Worm (Caenorhabditis elegans) whole organism, L3 larva: ENCODE results near the gene glt-1.

Experiments
- ZK546.5 ChIP-seq: sonication (generic microtip); optimal IDR thresholded peaks from 2 replicates; lab custom pipeline; 2017; ENCODE audit warnings: missing biosample characterization, missing genetic modification characterization
- aly-2 ChIP-seq: fragments of 150-350 bp; optimal IDR thresholded peaks from 2 replicates; lab custom pipeline; 2014; ENCODE audit warnings: missing biosample characterization, missing genetic modification characterization
- ama-1 ChIP-seq: fragments of 150-350 bp; optimal IDR thresholded peaks from 2 replicates; lab custom pipeline; 2018
- ceh-16 ChIP-seq: sonication (generic microtip); optimal IDR thresholded peaks from 2 replicates; lab custom pipeline; 2017; ENCODE audit warnings: missing biosample characterization, missing genetic modification characterization
- ceh-28 ChIP-seq: fragments of 150-350 bp; optimal IDR thresholded peaks from 2 replicates; lab custom pipeline; 2014; ENCODE audit warnings: missing biosample characterization, missing genetic modification reagents, missing genetic modification characterization
- ceh-9 ChIP-seq: sonication (generic microtip); optimal IDR thresholded peaks from 2 replicates; lab custom pipeline; 2018; ENCODE audit warnings: missing biosample characterization, missing genetic modification characterization
- daf-12 ChIP-seq: fragments of 150-350 bp; optimal IDR thresholded peaks from 2 replicates; lab custom pipeline; 2014; ENCODE audit warnings: missing biosample characterization, missing genetic modification reagents, missing genetic modification characterization
- egl-27 ChIP-seq: sonication (generic microtip); optimal IDR thresholded peaks from 4 replicates; lab custom pipeline; 2017; ENCODE audit warnings: missing biosample characterization, missing genetic modification reagents, missing genetic modification characterization
- egl-5 ChIP-seq: fragments of 150-350 bp; optimal IDR thresholded peaks from 2 replicates; lab custom pipeline; 2017; ENCODE audit warnings: missing biosample characterization, missing genetic modification reagents, missing genetic modification characterization, inconsistent platforms
- elt-2 ChIP-seq: sonication (generic microtip); optimal IDR thresholded peaks from 2 replicates; lab custom pipeline; 2016; ENCODE audit warnings: missing genetic modification reagents, mild to moderate bottlenecking, missing genetic modification characterization, missing compliant biosample characterization
- elt-3 ChIP-seq, 3 experiments: fragments of 150-350 bp in 1 of 3; sonication (generic microtip) in 2 of 3; optimal IDR thresholded peaks; 2 replicates in 2 of 3; 4 replicates in 1 of 3; lab custom pipeline; 2014 to 2017; ENCODE audit warnings: missing biosample characterization in 3 of 3, missing genetic modification characterization in 3 of 3
- fkh-10 ChIP-seq: sonication (generic microtip); optimal IDR thresholded peaks from 2 replicates; lab custom pipeline; 2017; ENCODE audit warnings: missing biosample characterization, missing genetic modification reagents, missing genetic modification characterization
- fkh-2 ChIP-seq: fragments of 150-350 bp; optimal IDR thresholded peaks from 2 replicates; lab custom pipeline; 2014; ENCODE audit warnings: missing biosample characterization, missing genetic modification reagents, missing genetic modification characterization
- fos-1 ChIP-seq: fragments of 150-350 bp; optimal IDR thresholded peaks from 2 replicates; lab custom pipeline; 2014; ENCODE audit warnings: missing biosample characterization, missing genetic modification characterization
- hmg-11 ChIP-seq: sonication (generic microtip); optimal IDR thresholded peaks from 2 replicates; lab custom pipeline; 2016; ENCODE audit warnings: missing genetic modification characterization, missing compliant biosample characterization
- jun-1 ChIP-seq: fragments of 150-350 bp; optimal IDR thresholded peaks from 2 replicates; lab custom pipeline; 2014; ENCODE audit warnings: missing biosample characterization, missing genetic modification reagents, missing genetic modification characterization
- lin-15B ChIP-seq: fragments of 150-350 bp; optimal IDR thresholded peaks from 2 replicates; lab custom pipeline; 2014; ENCODE audit warnings: missing biosample characterization, missing genetic modification characterization
- lin-39 ChIP-seq: fragments of 150-350 bp; optimal IDR thresholded peaks from 2 replicates; lab custom pipeline; 2018; ENCODE audit warnings: missing biosample characterization, missing genetic modification reagents, missing genetic modification characterization
- lsy-12 ChIP-seq: sonication (generic microtip); optimal IDR thresholded peaks from 2 replicates; lab custom pipeline; 2016; ENCODE audit warnings: mild to moderate bottlenecking, missing genetic modification characterization, missing compliant biosample characterization
- mml-1 ChIP-seq: fragments of 150-350 bp; sonication (generic microtip); optimal IDR thresholded peaks from 3 replicates; lab custom pipeline; 2014; ENCODE audit warnings: missing biosample characterization, missing genetic modification characterization
- nfya-1 ChIP-seq: sonication (generic microtip); optimal IDR thresholded peaks from 2 replicates; lab custom pipeline; 2017; ENCODE audit warnings: missing genetic modification characterization, mild to moderate bottlenecking, missing compliant biosample characterization, antibody characterized with exemption, moderate library complexity; ENCODE audit not compliant: insufficient read depth
- nhr-25 ChIP-seq: sonication (generic microtip); optimal IDR thresholded peaks from 2 replicates; lab custom pipeline; 2017; ENCODE audit warnings: missing biosample characterization, missing genetic modification characterization
- nhr-67 ChIP-seq: fragments of 150-350 bp; optimal IDR thresholded peaks from 2 replicates; lab custom pipeline; 2014; ENCODE audit warnings: missing biosample characterization, missing genetic modification characterization
- nhr-76 ChIP-seq: fragments of 150-350 bp; sonication (generic microtip); optimal IDR thresholded peaks from 5 replicates; lab custom pipeline; 2014; ENCODE audit warnings: missing biosample characterization, missing genetic modification characterization
- nhr-77 ChIP-seq: fragments of 150-350 bp; optimal IDR thresholded peaks from 2 replicates; lab custom pipeline; 2014; ENCODE audit warnings: missing biosample characterization, missing genetic modification characterization
- pha-4 ChIP-seq: fragments of 150-350 bp; optimal IDR thresholded peaks from 2 replicates; lab custom pipeline; 2014; ENCODE audit warnings: missing biosample characterization, missing genetic modification reagents, missing genetic modification characterization
- pqm-1 ChIP-seq: fragments of 150-350 bp; optimal IDR thresholded peaks from 2 replicates; lab custom pipeline; 2017; ENCODE audit warnings: missing biosample characterization, missing genetic modification characterization, inconsistent platforms
- sea-2 ChIP-seq: fragments of 150-350 bp; sonication (generic microtip); optimal IDR thresholded peaks from 4 replicates; lab custom pipeline; 2014; ENCODE audit warnings: missing biosample characterization, missing genetic modification reagents, missing genetic modification characterization
- snpc-4 ChIP-seq: fragments of 150-350 bp; optimal IDR thresholded peaks from 2 replicates; lab custom pipeline; 2014; ENCODE audit warnings: missing biosample characterization, missing genetic modification characterization
- unc-39 ChIP-seq: sonication (generic microtip); optimal IDR thresholded peaks from 4 replicates; lab custom pipeline; 2017; ENCODE audit warnings: missing biosample characterization, missing genetic modification characterization
- ztf-11 ChIP-seq: fragments of 150-350 bp; optimal IDR thresholded peaks from 2 replicates; lab custom pipeline; 2014; ENCODE audit warnings: missing biosample characterization, missing genetic modification characterization

glt-1 gene

DNA sequence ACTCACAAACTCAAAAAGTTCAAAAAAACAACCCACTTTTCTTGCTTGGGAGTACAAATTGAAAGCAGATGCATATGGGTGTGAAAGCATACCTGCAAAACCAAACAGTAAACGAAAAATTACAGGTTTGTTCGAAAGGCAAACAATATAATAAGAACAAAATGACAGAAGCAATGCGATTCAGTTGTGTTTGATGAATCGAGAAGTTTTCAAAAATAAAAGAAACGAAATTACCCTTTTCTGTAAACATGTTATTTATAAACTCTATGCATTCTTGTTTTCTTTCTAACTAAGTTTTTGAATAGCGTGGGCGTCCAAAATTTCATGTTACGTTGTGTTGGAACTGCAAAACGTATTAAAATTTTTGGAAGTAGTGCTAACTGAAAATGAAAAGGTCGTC is 13.1 kb downstream of the glt-1 start, which contains the start of gene sox-4:
Gene sox-4 (minus strand): TSS at position 101 of the 400 bp plus-strand sequence.
- TF ChIP-seq nhr-67 (tag; lab: Kevin White, UChicago) = no peak
- TF ChIP-seq ztf-11 (tag; lab: Kevin White, UChicago) = no peak
- no peak for TF ChIP-seq fkh-2 (tag; lab: Kevin White, UChicago)
- TF ChIP-seq, all 47 proteins: peak for 0

DNA sequence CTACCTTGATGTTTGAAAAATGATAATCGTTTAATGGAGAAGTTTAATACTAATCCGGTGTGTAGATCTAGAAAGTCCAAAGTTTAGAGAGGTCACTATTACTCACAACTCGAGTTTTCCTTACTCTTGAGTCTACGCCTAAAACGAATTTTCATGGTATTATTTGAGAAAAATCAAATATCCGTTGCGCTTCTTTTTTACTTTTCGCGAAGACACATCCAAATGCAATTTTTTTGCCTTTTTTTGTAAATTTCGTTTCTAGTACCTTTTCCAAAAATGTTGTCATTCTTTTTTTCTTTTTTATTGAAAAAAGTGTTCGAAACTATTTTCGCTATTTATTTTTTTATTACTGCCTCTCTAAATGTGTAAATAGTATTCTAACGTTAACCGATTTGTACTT is 17.9 kb downstream of the glt-1 start:
- TF ChIP-seq snpc-4 (tag; lab: Kevin White, UChicago) (no peak), fkh-10 (GFP tag; lab: Kevin White, UChicago) (peak; percentile 81)

DNA sequence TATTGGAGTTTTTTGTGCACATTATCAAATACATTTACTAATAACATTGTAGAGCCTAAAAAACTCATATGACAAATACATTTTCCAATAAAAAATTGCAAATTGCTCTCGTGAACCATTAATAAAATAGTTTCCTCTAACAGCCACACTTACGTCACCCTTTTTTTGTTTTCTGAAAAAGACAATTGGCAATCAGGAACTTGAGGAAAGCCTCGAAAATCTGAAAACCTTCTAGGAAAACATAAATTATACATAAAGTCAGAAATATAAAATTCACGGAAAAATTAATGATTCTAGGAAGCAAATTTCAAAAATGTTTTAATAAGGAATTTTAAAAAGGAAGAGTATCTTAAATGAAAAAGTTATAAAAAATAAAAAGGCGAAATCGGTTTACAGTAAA is 21.3 kb downstream of the glt-1 start:
- TF ChIP-seq unc-39 (tag; lab: Kevin White, UChicago) (no peak), fkh-2 (tag; lab: Kevin White, UChicago) (no peak), hmg-11 (no peak), nfya-1 (tag; lab: Kevin White, UChicago) (no peak), nhr-67 (tag; lab: Kevin White, UChicago) (no peak), ama-1 (lab: Kevin White, UChicago) (no peak), elt-2 (tag; lab: Kevin White, UChicago) (no peak), daf-12 (tag; lab: Kevin White, UChicago) (no peak)
- TF ChIP-seq, all 47 proteins: peak for 0

DNA sequence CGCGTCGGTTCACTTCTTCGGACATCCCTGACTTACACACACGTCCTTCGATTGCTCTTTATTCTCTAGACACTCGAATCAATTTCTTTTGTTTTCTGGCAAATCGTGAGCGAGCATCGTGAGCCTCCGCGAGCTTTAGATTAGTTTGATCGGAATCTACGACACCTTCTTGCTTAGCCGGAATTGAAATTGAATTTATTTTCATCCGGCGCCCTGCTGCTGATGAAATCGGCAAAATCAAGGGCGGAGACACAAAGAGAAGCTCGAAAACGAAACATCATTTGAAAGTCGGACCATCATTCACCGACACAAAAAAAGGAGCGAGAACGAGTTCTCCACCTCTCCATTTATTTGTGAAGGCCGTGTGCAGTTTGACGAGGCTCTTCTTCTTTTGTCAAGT is 22.7 kb downstream of the glt-1 start, which contains the start of gene npr-16:
Gene npr-16 (plus strand): TSS at position 301 of the 400 bp plus-strand sequence.
- TF ChIP-seq lsy-12 (tag; lab: Kevin White, UChicago) = no peak
- no peak for TF ChIP-seq snpc-4 (tag; lab: Kevin White, UChicago)
- TF ChIP-seq aly-2 = no peak
- TF ChIP-seq fos-1 (tag; lab: Kevin White, UChicago) = no peak
- TF ChIP-seq egl-5 (tag; lab: Kevin White, UChicago) = no peak
- no peak for TF ChIP-seq egl-27 (tag; lab: Kevin White, UChicago)
- peak; percentile 55 for TF ChIP-seq fkh-10 (GFP tag; lab: Kevin White, UChicago)
- no peak for TF ChIP-seq ceh-28

DNA sequence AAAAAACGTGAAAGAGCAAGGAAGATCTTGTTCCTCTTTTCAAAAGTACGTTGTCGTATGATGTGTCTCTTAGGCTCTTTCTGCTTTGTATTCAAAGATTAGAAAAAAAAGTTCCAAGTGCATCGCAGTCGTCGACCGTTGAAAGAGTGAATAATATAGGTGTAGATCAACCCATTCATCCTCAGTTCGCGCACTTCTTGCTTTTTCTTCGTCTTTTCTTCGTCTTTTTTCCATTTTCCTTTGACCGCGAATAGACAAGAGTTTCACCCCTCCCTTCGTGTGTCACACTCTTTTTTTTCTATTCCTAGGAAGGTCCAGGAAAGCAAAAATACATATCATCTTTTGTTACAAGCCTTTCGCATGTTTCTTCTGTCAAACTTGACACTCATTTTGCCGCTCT is 30.9 kb downstream of the glt-1 start:
- TF ChIP-seq sea-2 (GFP tag; lab: Kevin White, UChicago) (no peak), daf-12 (tag; lab: Kevin White, UChicago) (no peak), lin-39 (no peak), nhr-76 (tag; lab: Kevin White, UChicago) (no peak), elt-3 (tag; optimal IDR thresholded peaks at IDR 0.05; lab: Kevin White, UChicago) (no peak), unc-39 (tag; lab: Kevin White, UChicago) (no peak), lin-15B (tag; lab: Kevin White, UChicago) (no peak), egl-5 (tag; lab: Kevin White, UChicago) (no peak), egl-27 (tag; lab: Kevin White, UChicago) (no peak), snpc-4 (tag; lab: Kevin White, UChicago) (no peak), fkh-10 (GFP tag; lab: Kevin White, UChicago) (no peak), ZK546.5 (tag; lab: Kevin White, UChicago) (no peak), ceh-28 (no peak), aly-2 (no peak), ceh-9 (tag; lab: Kevin White, UChicago) (no peak), nhr-77 (no peak)
- TF ChIP-seq, all 47 proteins: peak for 0

DNA sequence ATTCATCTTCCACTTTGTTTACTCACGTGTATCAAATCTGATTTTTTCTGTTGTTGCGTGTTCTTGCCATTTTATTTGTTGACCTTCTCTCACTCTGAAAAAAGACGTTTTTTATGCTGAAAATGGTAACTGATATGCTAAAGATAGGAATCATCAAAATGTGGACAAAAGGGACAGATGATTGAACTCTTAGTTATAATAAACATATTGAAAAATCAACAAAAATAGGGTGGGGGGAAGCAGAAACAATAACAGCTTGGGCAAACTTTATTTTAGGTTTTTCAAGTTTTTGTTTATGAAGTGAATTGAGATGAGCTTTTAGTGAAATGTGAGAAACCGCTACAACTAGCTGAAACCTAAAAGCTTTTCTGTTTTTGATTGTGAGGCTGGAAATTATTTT is 37.1 kb downstream of the glt-1 start, which contains the start of gene F56B6.6:
Gene F56B6.6 (minus strand): TSS at position 101 of the 400 bp plus-strand sequence.
- TF ChIP-seq lsy-12 (tag; lab: Kevin White, UChicago) (no peak), ceh-28 (no peak), nhr-25 (no peak), mml-1 (tag; lab: Kevin White, UChicago) (no peak), pha-4 (tag; lab: Kevin White, UChicago) (no peak), hmg-11 (no peak), ceh-16 (tag; lab: Kevin White, UChicago) (no peak)

DNA sequence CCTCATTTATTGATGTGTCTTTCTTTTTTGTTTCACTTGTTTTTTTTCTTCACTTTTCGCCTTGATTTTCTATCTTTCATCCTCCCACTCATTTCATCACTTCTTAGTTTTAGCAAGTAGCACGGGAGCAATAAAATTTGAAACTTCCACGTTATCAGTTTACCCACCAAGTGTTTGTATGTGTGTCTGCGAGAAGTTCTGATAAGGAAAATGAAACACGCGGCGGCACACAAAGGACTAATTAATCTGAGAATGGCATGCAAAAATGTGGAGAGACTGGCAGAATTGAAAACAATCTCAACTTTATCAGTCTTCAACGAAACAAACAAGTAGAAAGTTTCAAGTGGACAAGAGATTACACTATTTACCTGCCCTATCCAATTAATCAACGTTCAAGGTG is 38.4 kb downstream of the glt-1 start:
- TF ChIP-seq pqm-1 (tag; lab: Kevin White, UChicago) = peak; percentile 89
- TF ChIP-seq nhr-25 = no peak
- peak; percentile 36 for TF ChIP-seq jun-1
- peak; percentile 96 for TF ChIP-seq elt-2 (tag; lab: Kevin White, UChicago)
- peak; percentile 44 for TF ChIP-seq pha-4 (tag; lab: Kevin White, UChicago)
